Worm (Caenorhabditis elegans): ENCODE data around the gene T04C9.1.
A peak's percentile ranks its signal among the peaks of the same experiment; 100 is the strongest.

- TF ChIP-seq skn-1 (tag; optimal IDR thresholded peaks at IDR 0.05) (no peak), nhr-10 (tag; optimal IDR thresholded peaks at IDR 0.05) (no peak), blmp-1 (tag; optimal IDR thresholded peaks at IDR 0.05; ENCODE audit: insufficient read depth) (no peak), nhr-237 (tag; optimal IDR thresholded peaks at IDR 0.05) (no peak), lsy-2 (tag; optimal IDR thresholded peaks at IDR 0.05) (peak in 1 of 2 experiments; percentile 40), unc-39 (tag; optimal IDR thresholded peaks at IDR 0.05) (no peak), aly-2 (tag; optimal IDR thresholded peaks at IDR 0.05) (no peak)
Observed at ce11 chrIII:5988991-5989726, 3.9 kb upstream of the T04C9.1 start.
